Fruit fly (Drosophila melanogaster) whole organism, wandering third instar larva: ENCODE data around the gene CG12581.

Source experiments
- Abd-B ChIP-seq: fragments of >200 bp; optimal IDR thresholded peaks from 2 replicates; lab custom pipeline; 2017; ENCODE audit warnings: missing biosample characterization, missing genetic modification characterization
- CG9705 ChIP-seq: fragments of 200-800 bp; sonication (Bioruptor generic); optimal IDR thresholded peaks from 2 replicates; lab custom pipeline; 2018; ENCODE audit warnings: missing biosample characterization, mild to moderate bottlenecking, missing genetic modification characterization
- CrebA ChIP-seq: fragments of 200-800 bp; sonication (Bioruptor generic); optimal IDR thresholded peaks from 2 replicates; lab custom pipeline; 2016; ENCODE audit warnings: missing biosample characterization, mild to moderate bottlenecking, missing genetic modification characterization, borderline replicate concordance
- Dfd ChIP-seq: fragments of >200 bp; optimal IDR thresholded peaks from 2 replicates; lab custom pipeline; 2017; ENCODE audit warnings: missing biosample characterization, missing genetic modification characterization
- HLH106 ChIP-seq: fragments of 200-800 bp; optimal IDR thresholded peaks from 3 replicates; lab custom pipeline; 2019; ENCODE audit warnings: missing biosample characterization, mild to moderate bottlenecking, missing genetic modification characterization, moderate library complexity
- Hnf4 ChIP-seq: fragments of 200-800 bp; sonication (Bioruptor generic); optimal IDR thresholded peaks from 2 replicates; lab custom pipeline; 2016; ENCODE audit warnings: missing biosample characterization, mild to moderate bottlenecking, missing genetic modification characterization
- Hr78 ChIP-seq: fragments of >200 bp; optimal IDR thresholded peaks from 2 replicates; lab custom pipeline; 2017; ENCODE audit warnings: missing biosample characterization, missing genetic modification characterization
- Hr83 ChIP-seq: fragments of 200-300 bp; sonication (Bioruptor generic); optimal IDR thresholded peaks from 2 replicates; lab custom pipeline; 2016; ENCODE audit warnings: missing biosample characterization, mild to moderate bottlenecking, missing genetic modification characterization, moderate library complexity; ENCODE audit not compliant: poor library complexity, severe bottlenecking
- Mio ChIP-seq: sonication (Bioruptor generic); optimal IDR thresholded peaks from 2 replicates; lab custom pipeline; 2016; ENCODE audit warnings: missing biosample characterization, missing genetic modification characterization
- Myc ChIP-seq: fragments of >200 bp; optimal IDR thresholded peaks from 2 replicates; lab custom pipeline; 2017
- N ChIP-seq: fragments of >200 bp; optimal IDR thresholded peaks from 2 replicates; lab custom pipeline; 2018; ENCODE audit warnings: missing biosample characterization, missing external identifiers, missing genetic modification characterization
- OdsH ChIP-seq: fragments of 200-800 bp; sonication (Bioruptor generic); optimal IDR thresholded peaks from 2 replicates; lab custom pipeline; 2016; ENCODE audit warnings: missing biosample characterization, mild to moderate bottlenecking, missing genetic modification characterization
- Rel ChIP-seq, 2 experiments: fragments of 200-800 bp; sonication (Bioruptor generic) in 1 of 2; optimal IDR thresholded peaks; 2 replicates in 1 of 2; 3 replicates in 1 of 2; lab custom pipeline; 2016 to 2019; ENCODE audit warnings: mild to moderate bottlenecking in 2 of 2, missing biosample characterization in 2 of 2, missing genetic modification characterization in 2 of 2, moderate library complexity in 1 of 2
- Vsx2 ChIP-seq: fragments of 200-300, 225-300 bp; sonication (Bioruptor generic); optimal IDR thresholded peaks from 2 replicates; lab custom pipeline; 2018; ENCODE audit warnings: missing biosample characterization, missing genetic modification characterization; ENCODE audit not compliant: partially characterized antibody
- dmrt93B ChIP-seq: fragments of 200-800 bp; sonication (Bioruptor generic); optimal IDR thresholded peaks from 2 replicates; lab custom pipeline; 2018; ENCODE audit warnings: missing biosample characterization, mild to moderate bottlenecking, missing genetic modification characterization
- dsf ChIP-seq: sonication (Bioruptor generic); optimal IDR thresholded peaks from 2 replicates; lab custom pipeline; 2016; ENCODE audit warnings: missing biosample characterization, missing genetic modification characterization, borderline replicate concordance
- ey ChIP-seq: fragments of 200-800 bp; sonication (Bioruptor generic); optimal IDR thresholded peaks from 2 replicates; lab custom pipeline; 2016; ENCODE audit warnings: missing biosample characterization, missing genetic modification characterization
- fru ChIP-seq: fragments of 200-800 bp; sonication (Bioruptor generic); optimal IDR thresholded peaks from 3 replicates; lab custom pipeline; 2016; ENCODE audit warnings: missing biosample characterization, mild to moderate bottlenecking, missing genetic modification characterization
- h ChIP-seq: fragments of 200-800 bp; sonication (Bioruptor generic); optimal IDR thresholded peaks from 3 replicates; lab custom pipeline; 2016; ENCODE audit warnings: missing biosample characterization, mild to moderate bottlenecking, missing genetic modification characterization
- jim ChIP-seq: fragments of 175-275, 200-325 bp; sonication (Bioruptor generic); optimal IDR thresholded peaks from 2 replicates; lab custom pipeline; 2016; ENCODE audit warnings: missing biosample characterization, mild to moderate bottlenecking, missing genetic modification characterization
- lola ChIP-seq: fragments of >200 bp; optimal IDR thresholded peaks from 2 replicates; lab custom pipeline; 2017; ENCODE audit warnings: missing biosample characterization, missing genetic modification characterization
- pan ChIP-seq: fragments of >200 bp; optimal IDR thresholded peaks from 2 replicates; lab custom pipeline; 2017
- usp ChIP-seq: fragments of >200 bp; optimal IDR thresholded peaks from 2 replicates; lab custom pipeline; 2017; ENCODE audit warnings: missing biosample characterization, missing genetic modification characterization
- woc ChIP-seq: sonication (Bioruptor generic); optimal IDR thresholded peaks from 2 replicates; lab custom pipeline; 2016; ENCODE audit warnings: missing biosample characterization, mild to moderate bottlenecking, missing genetic modification characterization

CG12581 gene

DNA sequence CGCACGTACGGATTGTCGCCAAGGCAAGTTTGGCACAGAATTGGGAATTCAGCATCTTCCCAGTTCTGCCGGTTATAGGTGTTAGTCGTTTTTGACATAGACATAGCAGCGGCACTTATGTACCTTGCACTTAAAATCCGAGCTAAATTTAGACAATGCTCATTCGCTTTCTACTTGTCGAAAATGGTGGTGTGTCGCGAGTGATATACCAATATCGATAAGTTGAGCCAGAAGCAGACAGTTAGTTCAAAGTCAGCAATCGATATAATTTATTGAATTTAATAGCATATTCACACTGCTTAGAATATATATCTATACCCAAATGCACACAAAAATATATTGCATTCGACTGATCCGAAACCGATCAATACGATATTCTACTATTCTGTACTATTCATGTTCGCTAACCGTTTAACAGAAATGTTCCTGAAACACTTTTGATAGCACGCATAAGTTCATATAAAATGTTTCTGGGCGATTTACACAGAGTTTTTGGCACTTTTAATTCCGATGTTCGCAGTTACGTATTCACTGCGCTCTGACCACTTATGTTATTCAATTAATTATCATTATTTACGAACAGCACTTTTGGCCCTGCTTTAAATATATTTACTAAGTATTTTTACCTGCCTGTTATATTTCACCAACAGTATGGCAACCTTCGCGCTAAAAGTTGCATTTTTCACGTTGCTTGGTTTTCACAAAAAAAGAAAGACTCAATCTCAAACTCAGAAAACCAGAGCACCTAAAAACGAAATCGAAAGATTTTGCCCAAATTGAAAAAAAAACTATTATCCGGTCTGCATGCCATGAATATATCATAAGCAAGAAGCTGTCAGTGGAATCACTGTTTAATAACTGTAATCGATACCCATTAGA lies 57.9 kb downstream of the CG12581 start, which contains the start of gene CG14641:
CG14641 (minus strand) TSS at position 204 of the 879 bp plus-strand sequence.
- TF ChIP-seq Abd-B (peak; percentile 63), lola (GFP tag; lab: Kevin White, UChicago) (peak; percentile 98), HLH106 (tag; lab: Kevin White, UChicago) (peak; percentile 7), woc (GFP tag; lab: Kevin White, UChicago) (peak; percentile 63), CG9705 (no peak), Hr78 (peak; percentile 82), N (peak; percentile 86), OdsH (GFP tag; lab: Kevin White, UChicago) (no peak), Mio (GFP tag; lab: Kevin White, UChicago) (no peak), Myc (lab: Kevin White, UChicago) (peak; percentile 9), dmrt93B (GFP tag; lab: Kevin White, UChicago) (peak; percentile 40), CrebA (GFP tag; lab: Kevin White, UChicago) (no peak), pan (lab: Kevin White, UChicago) (no peak)

- TF ChIP-seq usp (GFP tag; lab: Kevin White, UChicago) (no peak), Dfd (GFP tag; lab: Kevin White, UChicago) (no peak), Hr83 (GFP tag; lab: Kevin White, UChicago) (no peak), Hnf4 (no peak), ey (GFP tag; lab: Kevin White, UChicago) (no peak), Abd-B (no peak)
Measured at dm6 chr3R:4233018-4233385, 58.6 kb downstream of the CG12581 start, which contains the start of gene abs. Gene abs, plus strand, starts transcription at chr3R:4233047.

DNA sequence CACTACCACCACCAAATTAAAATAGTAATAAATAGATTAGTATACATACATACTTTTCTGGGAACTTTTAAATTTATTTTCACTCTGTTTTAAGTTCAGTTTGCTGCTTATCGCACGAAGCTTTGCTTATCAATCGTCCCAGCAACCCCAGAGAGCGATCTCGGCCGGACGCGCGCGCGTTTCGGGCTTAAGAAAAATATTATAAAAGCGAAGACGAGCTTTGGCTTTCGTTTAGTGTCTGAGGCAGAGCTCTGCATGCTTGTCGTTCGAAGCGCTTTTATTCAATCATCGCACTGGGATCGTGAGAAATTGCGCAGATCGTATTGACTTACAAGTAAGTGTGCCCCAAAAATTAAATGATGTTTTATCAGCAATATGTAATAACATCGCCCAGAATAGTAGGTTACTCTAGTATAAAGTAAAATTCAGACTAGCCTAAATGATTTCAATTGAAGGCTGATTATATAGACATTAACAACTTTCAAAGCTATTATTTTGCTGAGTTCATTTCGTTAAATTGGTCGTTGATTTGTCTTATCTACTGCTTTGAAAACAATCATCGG lies 60.6 kb downstream of the CG12581 start, which contains the start of gene Gel:
Gel (plus strand) TSS at position 227 of the 563 bp plus-strand sequence.
- TF ChIP-seq usp (GFP tag; lab: Kevin White, UChicago) (no peak), N (no peak), jim (GFP tag; lab: Kevin White, UChicago) (no peak), fru (no peak), lola (GFP tag; lab: Kevin White, UChicago) (no peak), Vsx2 (GFP tag; lab: Kevin White, UChicago) (no peak), dsf (no peak), h (GFP tag; lab: Kevin White, UChicago) (peak; percentile 46), Hr78 (no peak), Rel (GFP tag; optimal IDR thresholded peaks at IDR 0.05; lab: Kevin White, UChicago) (no peak), Rel (tag; optimal IDR thresholded peaks at IDR 0.05; lab: Kevin White, UChicago) (peak; percentile 38), woc (GFP tag; lab: Kevin White, UChicago) (no peak), OdsH (GFP tag; lab: Kevin White, UChicago) (no peak)
